Worm (Caenorhabditis elegans) whole organism, young adult: ENCODE results near the gene lap-1.

Source experiments
- madf-10 ChIP-seq: sonication (generic microtip); optimal IDR thresholded peaks from 2 replicates; lab custom pipeline; 2016; ENCODE audit warnings: mild to moderate bottlenecking, missing genetic modification characterization, missing compliant biosample characterization
- nfyb-1 ChIP-seq: fragments of 200-800 bp; sonication (Bioruptor generic); IDR thresholded peaks from 2 replicates; pipeline ENCODE4 v1.3.6; 2022; ENCODE audit warnings: missing genetic modification reagents, missing genetic modification characterization, missing compliant biosample characterization
- rec-8 ChIP-seq, 2 experiments: sonication (generic microtip); optimal IDR thresholded peaks; 2 replicates each; lab custom pipeline; 2016; ENCODE audit warnings: mild to moderate bottlenecking in 2 of 2, missing genetic modification characterization in 2 of 2, missing genetic modification reagents in 2 of 2, missing genotype in 2 of 2, missing biosample characterization in 1 of 2, missing compliant biosample characterization in 1 of 2, moderate library complexity in 1 of 2
- tbp1 ChIP-seq: fragments of 200-800 bp; sonication (Bioruptor generic); optimal IDR thresholded peaks from 2 replicates; lab custom pipeline; 2018; ENCODE audit warnings: mild to moderate bottlenecking, missing genetic modification characterization, missing compliant biosample characterization
- unc-62 ChIP-seq: fragments of 150-350 bp; optimal IDR thresholded peaks from 2 replicates; lab custom pipeline; 2014; ENCODE audit warnings: missing biosample characterization, missing genetic modification reagents, missing genetic modification characterization

DNA sequence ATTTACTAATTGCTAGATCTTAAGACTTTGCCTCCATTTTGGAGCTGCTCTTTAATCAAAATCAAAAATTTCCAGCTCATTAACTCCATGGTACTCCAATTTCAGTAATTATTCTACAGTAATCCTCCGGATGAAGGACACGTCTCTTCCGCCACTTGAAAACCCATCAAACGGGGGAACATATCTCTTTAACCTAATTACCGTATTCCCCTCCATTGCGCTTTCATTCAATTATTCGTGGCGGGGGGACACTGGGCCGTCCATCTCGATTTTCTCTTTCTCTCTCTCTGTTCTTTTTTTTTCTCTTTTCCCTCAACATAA is 15.1 kb upstream of the lap-1 start:
- TF ChIP-seq unc-62 (no peak), madf-10 (tag; lab: Kevin White, UChicago) (no peak), nfyb-1 (no peak), rec-8 (tag; optimal IDR thresholded peaks at IDR 0.05; lab: Kevin White, UChicago) (no peak), tbp1 (GFP tag; lab: Kevin White, UChicago) (no peak)
